Fruit fly (Drosophila melanogaster): ENCODE results near the gene Bulli.

The Bulli gene

dm6 chr3L:6516901-6517300 lies 28.4 kb downstream of the Bulli start (continued):
- TF ChIP-seq grau (tag; optimal IDR thresholded peaks at IDR 0.05), result no peak
- TF ChIP-seq prd (optimal IDR thresholded peaks at IDR 0.05), result no peak
- 0 out of 3 replicates have a peak, but pooled peaks have one; percentile 29 for TF ChIP-seq prd (GFP tag; IDR thresholded peaks at IDR 0.05)
- peak; percentile 18 for TF ChIP-seq unpg (GFP tag; optimal IDR thresholded peaks at IDR 0.05)
- TF ChIP-seq eve (GFP tag; optimal IDR thresholded peaks at IDR 0.05), result peak in 1 of 2 experiments; percentile 25
- no peak for TF ChIP-seq HmgD (GFP tag; optimal IDR thresholded peaks at IDR 0.05)
- peak; percentile 22 for TF ChIP-seq Sox102F (GFP tag; optimal IDR thresholded peaks at IDR 0.05)
- TF ChIP-seq abd-A (tag; optimal IDR thresholded peaks at IDR 0.05), result peak; percentile 8
- TF ChIP-seq CG31441 (GFP tag; IDR thresholded peaks at IDR 0.05), result no peak
- no peak for TF ChIP-seq br (optimal IDR thresholded peaks at IDR 0.05)
- peak; percentile 16; the same call in 1 of the 2 replicates for TF ChIP-seq Xrp1 (GFP tag; IDR thresholded peaks at IDR 0.05)
- peak; percentile 52 for TF ChIP-seq sug (tag; optimal IDR thresholded peaks at IDR 0.05)
- TF ChIP-seq sens (GFP tag), result peak; percentile 83
- peak in 1 of 2 experiments; percentile 30 for TF ChIP-seq Eip74EF (GFP tag; optimal IDR thresholded peaks at IDR 0.05)
- no peak for TF ChIP-seq CG2120 (GFP tag; optimal IDR thresholded peaks at IDR 0.05)
- no peak for TF ChIP-seq ap (GFP tag; IDR thresholded peaks at IDR 0.05)
- peak; percentile 69 for TF ChIP-seq CG34376 (GFP tag; optimal IDR thresholded peaks at IDR 0.05)
- no peak for TF ChIP-seq Usf (GFP tag; optimal IDR thresholded peaks at IDR 0.05)
- no peak for TF ChIP-seq toy (GFP tag; IDR thresholded peaks at IDR 0.05)
- TF ChIP-seq Asciz (GFP tag; optimal IDR thresholded peaks at IDR 0.05), result peak; percentile 2
- TF ChIP-seq CG2678 (tag; optimal IDR thresholded peaks at IDR 0.05), result peak; percentile 42
- peak; percentile 42; the same call in 1 of the 3 replicates for TF ChIP-seq ci (GFP tag; IDR thresholded peaks at IDR 0.05)
- peak; percentile 30 for TF ChIP-seq CG7556 (GFP tag; optimal IDR thresholded peaks at IDR 0.05)
- no peak for TF ChIP-seq CG6254 (GFP tag; optimal IDR thresholded peaks at IDR 0.05)
- TF ChIP-seq sob (GFP tag; IDR thresholded peaks at IDR 0.05), result 0 out of 2 replicates have a peak, but pooled peaks have one; percentile 13
- TF ChIP-seq ftz-f1 (GFP tag; optimal IDR thresholded peaks at IDR 0.05), result peak; percentile 25
- no peak for TF ChIP-seq Dek (tag; optimal IDR thresholded peaks at IDR 0.05)
- peak; percentile 13 for TF ChIP-seq sd (tag; optimal IDR thresholded peaks at IDR 0.05)
- no peak for TF ChIP-seq ac (GFP tag; optimal IDR thresholded peaks at IDR 0.05)
- peak; percentile 19 for TF ChIP-seq CG15269 (tag; optimal IDR thresholded peaks at IDR 0.05)
- TF ChIP-seq gem (tag; optimal IDR thresholded peaks at IDR 0.05), result peak; percentile 51
- TF ChIP-seq HmgZ (tag; optimal IDR thresholded peaks at IDR 0.05), result peak; percentile 4
- TF ChIP-seq CG3407 (GFP tag; optimal IDR thresholded peaks at IDR 0.05), result peak; percentile 17
- no peak for TF ChIP-seq CG10654 (GFP tag; optimal IDR thresholded peaks at IDR 0.05)
- no peak for TF ChIP-seq CG6683 (GFP tag; optimal IDR thresholded peaks at IDR 0.05)
- TF ChIP-seq CG15514 (GFP tag; optimal IDR thresholded peaks at IDR 0.05), result peak; percentile 7

- no peak for TF ChIP-seq CG17186 (GFP tag; optimal IDR thresholded peaks at IDR 0.05)
- TF ChIP-seq CG15696 (tag; optimal IDR thresholded peaks at IDR 0.05), result no peak
- TF ChIP-seq CG6654 (GFP tag; optimal IDR thresholded peaks at IDR 0.05), result no peak
- TF ChIP-seq br (optimal IDR thresholded peaks at IDR 0.05), result no peak
- no peak for TF ChIP-seq Taf1 (GFP tag; IDR thresholded peaks at IDR 0.05)
- TF ChIP-seq Hey (tag; optimal IDR thresholded peaks at IDR 0.05), result no peak
- no peak for TF ChIP-seq dimm (GFP tag; IDR thresholded peaks at IDR 0.05)
- no peak for TF ChIP-seq croc (GFP tag; conservative IDR thresholded peaks at IDR 0.05)
- peak; percentile 15 for TF ChIP-seq fd64A (GFP tag; optimal IDR thresholded peaks at IDR 0.05)
- TF ChIP-seq CrebB (tag; optimal IDR thresholded peaks at IDR 0.05), result no peak
- no peak for TF ChIP-seq Fer2 (tag; optimal IDR thresholded peaks at IDR 0.05)
- TF ChIP-seq CG15601 (tag; optimal IDR thresholded peaks at IDR 0.05), result no peak
- no peak for TF ChIP-seq Elba2 (GFP tag; optimal IDR thresholded peaks at IDR 0.05)
- peak; percentile 20 for TF ChIP-seq twi (tag; optimal IDR thresholded peaks at IDR 0.05)
- no peak for TF ChIP-seq crc (GFP tag; optimal IDR thresholded peaks at IDR 0.05)
- TF ChIP-seq CG11456 (GFP tag; IDR thresholded peaks at IDR 0.05), result no peak
- no peak for TF ChIP-seq CG2129 (GFP tag; IDR thresholded peaks at IDR 0.05; ENCODE audit: partially characterized antibody)
- TF ChIP-seq onecut (GFP tag; IDR thresholded peaks at IDR 0.05), result no peak
Observed at dm6 chr3L:6519678-6520077, 31.2 kb downstream of the Bulli start.

All from whole organism, embryonic.